Worm (Caenorhabditis elegans) whole organism, young adult: ENCODE data around the gene ver-4.
A peak's percentile ranks its signal among the peaks of the same experiment; 100 is the strongest.

Experiments
- F33H1.4 ChIP-seq: fragments of 200-800 bp; sonication (Bioruptor generic); IDR thresholded peaks from 2 replicates; pipeline ENCODE4 v1.3.6; 2022; ENCODE audit warnings: missing genetic modification reagents, missing genetic modification characterization, missing compliant biosample characterization
- F37B4.10 ChIP-seq: fragments of 200-800 bp; sonication (Bioruptor generic); IDR thresholded peaks from 2 replicates; pipeline ENCODE4 v1.3.6; 2022; ENCODE audit warnings: missing genetic modification characterization, missing compliant biosample characterization
- F57C9.4 ChIP-seq: sonication (generic microtip); optimal IDR thresholded peaks from 2 replicates; lab custom pipeline; 2017; ENCODE audit warnings: mild to moderate bottlenecking, missing genetic modification characterization, missing compliant biosample characterization
- K11D2.4 ChIP-seq: fragments of 200-800 bp; sonication (Bioruptor generic); IDR thresholded peaks from 2 replicates; pipeline ENCODE4 v1.3.6; 2022; ENCODE audit warnings: missing genetic modification reagents, missing genetic modification characterization, missing compliant biosample characterization
- K12H6.12 ChIP-seq: fragments of 200-800 bp; sonication (Bioruptor generic); optimal IDR thresholded peaks from 2 replicates; lab custom pipeline; 2018; ENCODE audit warnings: mild to moderate bottlenecking, missing genetic modification characterization, missing compliant biosample characterization
- T26A5.8 ChIP-seq: sonication (generic microtip); optimal IDR thresholded peaks from 2 replicates; lab custom pipeline; 2016; ENCODE audit warnings: missing genetic modification characterization, missing compliant biosample characterization
- Y56A3A.18 ChIP-seq: fragments of 200-800 bp; sonication (Bioruptor generic); IDR thresholded peaks from 2 replicates; pipeline ENCODE4 v1.3.6; 2022; ENCODE audit warnings: missing genetic modification reagents, missing genetic modification characterization, missing compliant biosample characterization
- attf-3 ChIP-seq: fragments of 200-800 bp; sonication (Bioruptor generic); conservative IDR thresholded peaks from 2 replicates; pipeline ENCODE4 v1.3.6; 2022; ENCODE audit warnings: missing genetic modification reagents, missing genetic modification characterization, missing compliant biosample characterization
- bed-1 ChIP-seq: fragments of 200-800 bp; sonication (Bioruptor generic); IDR thresholded peaks from 2 replicates; pipeline ENCODE4 v1.3.6; 2022; ENCODE audit warnings: missing genetic modification reagents, missing genetic modification characterization, missing compliant biosample characterization
- ccch-3 ChIP-seq: fragments of 200-800 bp; sonication (Bioruptor generic); optimal IDR thresholded peaks from 2 replicates; lab custom pipeline; 2018; ENCODE audit warnings: mild to moderate bottlenecking, missing genetic modification characterization, missing compliant biosample characterization
- cebp-1 ChIP-seq, 2 experiments: fragments of 200-800 bp in 1 of 2; sonication (Bioruptor generic) in 1 of 2; sonication (generic microtip) in 1 of 2; IDR thresholded peaks in 1 of 2; optimal IDR thresholded peaks in 1 of 2; 2 replicates each; pipeline versions ENCODE4 v1.3.6 to Lab custom; 2017 to 2022; ENCODE audit warnings: missing compliant biosample characterization in 2 of 2, missing genetic modification characterization in 2 of 2, mild to moderate bottlenecking in 1 of 2, missing genetic modification reagents in 1 of 2, moderate library complexity in 1 of 2
- ceh-100 ChIP-seq: fragments of 200-800 bp; sonication (Bioruptor generic); IDR thresholded peaks from 2 replicates; pipeline ENCODE4 v1.3.6; 2022; ENCODE audit warnings: missing genetic modification reagents, missing genetic modification characterization, missing compliant biosample characterization
- ceh-27 ChIP-seq: fragments of 200-800 bp; sonication (Bioruptor generic); optimal IDR thresholded peaks from 2 replicates; lab custom pipeline; 2018; ENCODE audit warnings: mild to moderate bottlenecking, missing genetic modification characterization, moderate library complexity, missing compliant biosample characterization
- ceh-40 ChIP-seq: fragments of 200-800 bp; sonication (Bioruptor generic); IDR thresholded peaks from 2 replicates; pipeline ENCODE4 v1.3.6; 2022; ENCODE audit warnings: missing genetic modification characterization, missing compliant biosample characterization
- ceh-79 ChIP-seq: sonication (generic microtip); optimal IDR thresholded peaks from 2 replicates; lab custom pipeline; 2017; ENCODE audit warnings: mild to moderate bottlenecking, missing genetic modification characterization, missing compliant biosample characterization
- egl-44 ChIP-seq: fragments of 200-800 bp; sonication (Bioruptor generic); IDR thresholded peaks from 2 replicates; pipeline ENCODE4 v1.3.6; 2022; ENCODE audit warnings: missing genetic modification reagents, missing genetic modification characterization, missing compliant biosample characterization
- ets-4 ChIP-seq: fragments of 200-800 bp; sonication (Bioruptor generic); optimal IDR thresholded peaks from 2 replicates; lab custom pipeline; 2018; ENCODE audit warnings: mild to moderate bottlenecking, missing genetic modification characterization, missing compliant biosample characterization
- gei-17 ChIP-seq: fragments of 200-800 bp; sonication (Bioruptor generic); optimal IDR thresholded peaks from 2 replicates; lab custom pipeline; 2018; ENCODE audit warnings: mild to moderate bottlenecking, missing genetic modification characterization, missing compliant biosample characterization
- hmg-20 ChIP-seq: fragments of 200-800 bp; sonication (Bioruptor generic); IDR thresholded peaks from 2 replicates; pipeline ENCODE4 v1.3.6; 2022; ENCODE audit warnings: missing genetic modification reagents, missing genetic modification characterization, missing compliant biosample characterization
- let-526 ChIP-seq: fragments of 200-800 bp; sonication (Bioruptor generic); IDR thresholded peaks from 2 replicates; pipeline ENCODE4 v1.3.6; 2022; ENCODE audit warnings: missing genetic modification reagents, missing genetic modification characterization, missing compliant biosample characterization
- lin-35 ChIP-seq, 3 experiments: fragments of 150-350 bp in 2 of 3; sonication (generic microtip) in 1 of 3; optimal IDR thresholded peaks; 2 replicates each; lab custom pipeline; 2014 to 2018; ENCODE audit warnings: missing biosample characterization in 3 of 3, missing genetic modification characterization in 3 of 3, missing genetic modification reagents in 3 of 3
- lin-40 ChIP-seq: sonication (generic microtip); optimal IDR thresholded peaks from 2 replicates; lab custom pipeline; 2016; ENCODE audit warnings: missing genetic modification characterization, mild to moderate bottlenecking, missing compliant biosample characterization, missing genotype, missing genetic modification reagents
- lsl-1 ChIP-seq: fragments of 200-800 bp; sonication (Bioruptor generic); optimal IDR thresholded peaks from 2 replicates; lab custom pipeline; 2018; ENCODE audit warnings: mild to moderate bottlenecking, missing genetic modification characterization, moderate library complexity, missing compliant biosample characterization
- lsy-27 ChIP-seq: sonication (generic microtip); optimal IDR thresholded peaks from 2 replicates; lab custom pipeline; 2017; ENCODE audit warnings: missing genetic modification characterization, mild to moderate bottlenecking, missing compliant biosample characterization, antibody characterized with exemption, missing genotype, borderline replicate concordance; ENCODE audit not compliant: insufficient read depth
- mcd-1 ChIP-seq: fragments of 200-800 bp; sonication (Bioruptor generic); IDR thresholded peaks from 2 replicates; pipeline ENCODE4 v1.3.6; 2022; ENCODE audit warnings: missing genetic modification reagents, missing genetic modification characterization, missing compliant biosample characterization
- mel-28 ChIP-seq: sonication (generic microtip); optimal IDR thresholded peaks from 2 replicates; lab custom pipeline; 2016; ENCODE audit warnings: borderline replicate concordance, mild to moderate bottlenecking, missing genetic modification characterization, missing compliant biosample characterization
- nhr-179 ChIP-seq: sonication (generic microtip); optimal IDR thresholded peaks from 2 replicates; lab custom pipeline; 2016; ENCODE audit warnings: mild to moderate bottlenecking, missing genetic modification characterization, missing compliant biosample characterization
- nhr-80 ChIP-seq: sonication (generic microtip); optimal IDR thresholded peaks from 2 replicates; lab custom pipeline; 2016; ENCODE audit warnings: missing genetic modification characterization, missing compliant biosample characterization
- nhr-90 ChIP-seq: sonication (generic microtip); optimal IDR thresholded peaks from 2 replicates; lab custom pipeline; 2016; ENCODE audit warnings: missing genotype, mild to moderate bottlenecking, missing genetic modification characterization, missing compliant biosample characterization
- pbrm-1 ChIP-seq: fragments of 200-800 bp; sonication (Bioruptor generic); IDR thresholded peaks from 2 replicates; pipeline ENCODE4 v1.3.6; 2022; ENCODE audit warnings: missing genetic modification reagents, missing genetic modification characterization, missing compliant biosample characterization
- rec-8 ChIP-seq, 2 experiments: sonication (generic microtip); optimal IDR thresholded peaks; 2 replicates each; lab custom pipeline; 2016; ENCODE audit warnings: mild to moderate bottlenecking in 2 of 2, missing genetic modification characterization in 2 of 2, missing genetic modification reagents in 2 of 2, missing genotype in 2 of 2, missing biosample characterization in 1 of 2, missing compliant biosample characterization in 1 of 2, moderate library complexity in 1 of 2
- rpc-1 ChIP-seq, 2 experiments: fragments of 150-350 bp in 1 of 2; sonication (generic microtip) in 1 of 2; optimal IDR thresholded peaks; 2 replicates each; lab custom pipeline; 2014 to 2018; ENCODE audit warnings: missing biosample characterization in 1 of 2, missing genetic modification characterization in 1 of 2, missing genetic modification reagents in 1 of 2, missing genotype in 1 of 2
- unc-62 ChIP-seq: fragments of 150-350 bp; optimal IDR thresholded peaks from 2 replicates; lab custom pipeline; 2014; ENCODE audit warnings: missing biosample characterization, missing genetic modification reagents, missing genetic modification characterization
- zfh-2 ChIP-seq: fragments of 200-800 bp; sonication (Bioruptor generic); conservative IDR thresholded peaks from 2 replicates; pipeline ENCODE4 v1.3.6; 2022; ENCODE audit warnings: missing genetic modification reagents, missing genetic modification characterization, missing compliant biosample characterization
- ztf-6 ChIP-seq: fragments of 200-800 bp; sonication (Bioruptor generic); IDR thresholded peaks from 2 replicates; pipeline ENCODE4 v1.3.6; 2022; ENCODE audit warnings: missing genetic modification reagents, missing genetic modification characterization, missing compliant biosample characterization

The ver-4 gene

DNA sequence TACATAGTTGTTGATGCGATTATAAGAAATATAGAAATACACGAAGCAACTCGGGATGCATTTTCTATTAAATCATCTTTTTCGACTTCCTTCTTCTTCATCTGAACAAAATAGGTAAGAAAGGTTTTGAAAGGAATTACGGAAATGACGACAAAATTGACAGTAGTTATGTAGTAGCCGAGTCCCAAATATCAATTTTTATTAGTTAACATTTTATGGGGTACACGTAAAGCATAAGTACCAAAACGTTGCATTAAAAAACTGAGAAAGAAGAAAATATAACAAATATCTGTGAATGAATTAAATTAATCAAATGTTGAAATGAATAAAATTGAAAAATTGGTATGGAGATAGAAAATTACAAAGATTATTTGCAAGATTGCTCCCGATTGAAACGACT, 19.6 kb downstream of the ver-4 start, which contains the start of gene col-177:
TSS of gene col-177 (minus strand) at position 101 of the 400 bp plus-strand sequence.
- TF ChIP-seq F37B4.10 (GFP tag; lab: Robert Waterston, UW) (no peak), lin-35 (GFP tag; optimal IDR thresholded peaks at IDR 0.05; lab: Kevin White, UChicago) (no peak), ccch-3 (GFP tag; lab: Kevin White, UChicago) (no peak), ztf-6 (no peak), F57C9.4 (tag; lab: Kevin White, UChicago) (no peak), pbrm-1 (GFP tag; lab: Robert Waterston, UW) (no peak), cebp-1 (GFP tag; IDR thresholded peaks at IDR 0.05; lab: Robert Waterston, UW) (no peak), cebp-1 (tag; optimal IDR thresholded peaks at IDR 0.05; lab: Kevin White, UChicago) (no peak), nhr-90 (tag; lab: Kevin White, UChicago) (no peak), mel-28 (tag; lab: Kevin White, UChicago) (no peak), lsl-1 (no peak), lsy-27 (tag; lab: Kevin White, UChicago) (no peak), F33H1.4 (GFP tag; lab: Robert Waterston, UW) (no peak), mcd-1 (GFP tag; lab: Robert Waterston, UW) (no peak), ceh-100 (GFP tag; lab: Robert Waterston, UW) (no peak), ceh-40 (GFP tag; lab: Robert Waterston, UW) (no peak)

DNA sequence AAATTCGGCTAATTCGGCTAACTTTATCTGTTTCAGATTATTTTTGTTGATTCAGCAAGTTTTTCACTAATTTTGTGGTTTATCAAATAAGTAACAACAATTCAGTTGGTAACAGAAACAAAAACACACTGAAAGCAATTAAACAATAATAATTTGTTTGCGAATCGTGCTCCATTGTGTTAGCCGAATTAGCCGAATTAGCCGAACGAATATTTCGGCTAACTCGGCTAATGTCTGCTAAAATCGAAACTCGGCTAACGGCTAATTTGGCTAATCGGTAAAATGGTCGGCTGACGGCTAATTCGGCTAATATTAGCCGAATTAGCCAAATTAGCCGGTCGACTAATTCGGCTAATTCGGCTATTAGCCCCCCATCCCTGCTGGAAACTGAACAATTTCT, 21.6 kb downstream of the ver-4 start:
- no peak for TF ChIP-seq rec-8 (tag; optimal IDR thresholded peaks at IDR 0.05; lab: Kevin White, UChicago)
- TF ChIP-seq K11D2.4 (GFP tag; lab: Robert Waterston, UW) = no peak
- TF ChIP-seq lin-40 (tag; lab: Kevin White, UChicago) = no peak
- no peak for TF ChIP-seq ceh-79
- TF ChIP-seq Y56A3A.18 (GFP tag; lab: Robert Waterston, UW) = no peak
- no peak for TF ChIP-seq T26A5.8
- no peak for TF ChIP-seq unc-62
- no peak for TF ChIP-seq nhr-179 (tag; lab: Kevin White, UChicago)
- no peak for TF ChIP-seq attf-3 (GFP tag; lab: Robert Waterston, UW)
- no peak for TF ChIP-seq rpc-1 (optimal IDR thresholded peaks at IDR 0.05; lab: Kevin White, UChicago)
- no peak for TF ChIP-seq rpc-1 (tag; optimal IDR thresholded peaks at IDR 0.05; lab: Kevin White, UChicago)
- TF ChIP-seq F37B4.10 (GFP tag; lab: Robert Waterston, UW) = no peak
- TF ChIP-seq egl-44 (GFP tag; lab: Robert Waterston, UW) = no peak

DNA sequence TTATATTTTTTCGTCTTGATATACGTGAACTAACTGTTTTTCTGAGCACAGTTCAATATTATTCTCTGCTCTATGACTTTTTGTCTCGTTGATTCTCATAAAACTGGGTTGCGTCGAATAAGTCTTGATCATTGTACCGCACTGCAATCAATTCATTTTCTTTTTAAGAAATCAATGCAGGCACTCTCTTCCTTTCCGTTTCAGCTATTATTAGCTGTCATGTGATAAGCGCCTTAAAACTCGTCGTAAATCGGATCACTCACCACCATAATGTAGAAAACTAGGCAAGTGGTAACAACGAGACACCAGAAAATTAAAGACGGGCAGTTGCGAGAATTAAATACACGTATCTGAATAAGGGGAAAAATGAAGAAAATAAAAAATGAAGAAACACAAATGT, 25.2 kb downstream of the ver-4 start:
- no peak for TF ChIP-seq hmg-20
- TF ChIP-seq let-526 (GFP tag; lab: Robert Waterston, UW) = no peak
- no peak for TF ChIP-seq zfh-2 (GFP tag; lab: Robert Waterston, UW)
- peak; percentile 42 for TF ChIP-seq nhr-80 (tag; lab: Kevin White, UChicago)
- no peak for TF ChIP-seq ceh-27 (GFP tag; lab: Kevin White, UChicago)
- no peak for TF ChIP-seq K12H6.12 (tag; lab: Kevin White, UChicago)
- no peak for TF ChIP-seq bed-1 (GFP tag; lab: Robert Waterston, UW)
- TF ChIP-seq lsl-1 = no peak
- TF ChIP-seq, all 124 proteins: peak for 1

DNA sequence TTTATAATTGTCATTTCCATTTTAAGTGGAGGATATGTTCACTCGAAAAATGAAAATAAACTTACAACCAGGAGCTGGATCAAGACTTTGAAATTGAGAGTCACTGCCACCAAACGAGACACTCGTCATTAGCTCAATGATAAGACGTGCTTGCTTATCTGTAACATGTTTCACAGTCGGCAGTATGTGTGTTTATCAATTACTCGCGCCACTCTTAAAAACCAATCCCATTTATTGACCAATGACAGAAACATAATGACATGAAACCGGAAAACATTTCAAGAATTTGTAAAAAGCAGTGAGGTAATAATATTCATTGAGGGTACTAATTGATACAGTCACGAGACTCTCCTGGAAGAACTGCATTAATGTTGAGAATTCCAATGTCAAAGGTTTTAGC, 25.9 kb downstream of the ver-4 start, which contains the start of gene del-5:
TSS of gene del-5 (minus strand) at position 130 of the 400 bp plus-strand sequence.
- TF ChIP-seq unc-62 (peak; percentile 14), gei-17 (no peak), nhr-80 (tag; lab: Kevin White, UChicago) (peak; percentile 58), ets-4 (GFP tag; lab: Kevin White, UChicago) (peak; percentile 73)
- TF ChIP-seq, all 124 proteins: peak for 3
